Worm (Caenorhabditis elegans) whole organism, L4 larva: ENCODE results near the gene bckd-1A.

Experiments used
- aly-2 ChIP-seq: sonication (generic microtip); optimal IDR thresholded peaks from 2 replicates; lab custom pipeline; 2018; ENCODE audit warnings: missing biosample characterization, missing genetic modification characterization
- lin-15B ChIP-seq: fragments of 150-350 bp; sonication (generic microtip); optimal IDR thresholded peaks from 3 replicates; lab custom pipeline; 2014; ENCODE audit warnings: missing biosample characterization, missing genetic modification characterization
- mdt-29 ChIP-seq: fragments of 200-800 bp; sonication (Bioruptor generic); IDR thresholded peaks from 2 replicates; pipeline ENCODE4 v1.3.6; 2022; ENCODE audit warnings: missing genetic modification reagents, missing genetic modification characterization, missing compliant biosample characterization
- pha-4 ChIP-seq, 2 experiments: fragments of 150-350 bp in 1 of 2; fragments of 200-800 bp in 1 of 2; sonication (Bioruptor generic) in 1 of 2; IDR thresholded peaks in 1 of 2; optimal IDR thresholded peaks in 1 of 2; 2 replicates each; pipeline versions ENCODE4 v1.3.6 to Lab custom; 2014 to 2022; ENCODE audit warnings: missing genetic modification characterization in 2 of 2, missing genetic modification reagents in 2 of 2, missing biosample characterization in 1 of 2, missing compliant biosample characterization in 1 of 2
- pqm-1 ChIP-seq: sonication (generic microtip); optimal IDR thresholded peaks from 2 replicates; lab custom pipeline; 2017; ENCODE audit warnings: missing biosample characterization, missing genetic modification characterization

- TF ChIP-seq pqm-1 (tag; lab: Kevin White, UChicago) (no peak), aly-2 (tag; lab: Kevin White, UChicago) (no peak), mdt-29 (GFP tag; lab: Robert Waterston, UW) (no peak), pha-4 (GFP tag; IDR thresholded peaks at IDR 0.05; lab: Robert Waterston, UW) (no peak), pha-4 (tag; optimal IDR thresholded peaks at IDR 0.05; lab: Kevin White, UChicago) (no peak), lin-15B (tag; lab: Kevin White, UChicago) (no peak)
Observed at ce11 chrIII:12968330-12968729, 4.0 kb downstream of the bckd-1A start.
